Worm (Caenorhabditis elegans) whole organism, L4/young adult: ENCODE data around the gene H10E21.1.

Experiments
- W03F9.2 ChIP-seq: fragments of 150-350 bp; optimal IDR thresholded peaks from 2 replicates; lab custom pipeline; 2014; ENCODE audit warnings: missing biosample characterization, missing genetic modification characterization
- him-1 ChIP-seq: sonication (generic microtip); optimal IDR thresholded peaks from 2 replicates; lab custom pipeline; 2016; ENCODE audit warnings: missing genotype, missing genetic modification reagents, missing genetic modification characterization, missing compliant biosample characterization

ce11 chrIII:41484-41883, 25.9 kb downstream of the H10E21.1 start:
- no peak for TF ChIP-seq W03F9.2 (tag; lab: Kevin White, UChicago)
- TF ChIP-seq him-1 (tag; lab: Kevin White, UChicago) = no peak
